Fruit fly (Drosophila melanogaster) Kc167 (cell line): ENCODE measurements around the gene CG43672.
"Not testable (repeated sequence)": the region's sequence is repeated elsewhere in the genome, so short reads cannot be mapped to it uniquely, and the experiment has no call there.

Experiments
- Myc ChIP-seq: fragments of >200 bp; optimal IDR thresholded peaks from 2 replicates; lab custom pipeline; 2017; ENCODE audit warnings: missing external identifiers
- Sin3A ChIP-seq: fragments of >200 bp; optimal IDR thresholded peaks from 2 replicates; lab custom pipeline; 2018; ENCODE audit warnings: missing external identifiers
- h ChIP-seq: fragments of >200 bp; optimal IDR thresholded peaks from 3 replicates; lab custom pipeline; 2018; ENCODE audit warnings: missing external identifiers
- insv ChIP-seq: fragments of >200 bp; optimal IDR thresholded peaks from 3 replicates; lab custom pipeline; 2018; ENCODE audit warnings: missing external identifiers
- psq ChIP-seq: fragments of >200 bp; optimal IDR thresholded peaks from 2 replicates; lab custom pipeline; 2017; ENCODE audit warnings: missing external identifiers
- ttk ChIP-seq: sonication (Bioruptor generic); optimal IDR thresholded peaks from 2 replicates; lab custom pipeline; 2017; ENCODE audit warnings: missing external identifiers

Gene CG43672

DNA sequence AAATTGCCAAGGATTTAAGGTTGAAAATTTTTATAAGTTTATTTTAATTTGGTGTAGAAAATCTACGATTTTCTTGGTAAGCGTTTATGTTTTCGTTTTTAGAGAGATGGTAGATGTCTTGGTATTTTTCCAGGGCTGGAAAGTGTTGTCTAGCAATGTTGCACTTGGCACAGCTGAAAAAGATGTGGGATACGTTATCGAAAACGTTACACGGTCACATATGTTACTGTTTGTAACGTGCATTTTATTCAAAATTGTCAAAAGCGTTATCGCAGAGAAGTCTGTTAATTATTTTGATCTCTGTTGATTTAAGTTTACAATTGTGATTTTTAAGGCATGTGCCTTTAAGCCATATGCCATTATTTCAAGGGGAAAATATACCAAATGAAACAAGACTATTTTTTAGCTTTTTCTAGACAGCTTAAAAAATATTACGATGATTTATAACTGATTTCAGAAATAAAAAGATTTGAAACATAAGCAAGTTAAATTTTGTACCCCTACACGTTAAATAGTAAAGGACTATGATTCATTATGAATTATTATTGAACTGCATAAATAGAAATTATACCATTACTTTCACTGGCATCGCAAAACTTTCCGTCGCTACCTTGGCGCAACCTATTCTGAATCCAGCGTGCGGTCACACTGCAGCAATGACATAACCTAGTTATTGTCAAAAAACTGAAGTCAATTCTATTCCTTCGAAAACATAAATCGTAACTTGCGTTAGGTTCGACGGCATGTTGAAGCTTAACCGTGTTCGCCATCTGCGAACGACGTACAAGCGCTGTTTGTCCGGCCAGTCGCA, 12.9 kb downstream of the CG43672 start, which contains the start of the genes Paf-AHalpha and mRpS30:
Gene Paf-AHalpha (minus strand): TSS at position 155 of the 811 bp plus-strand sequence.
Gene mRpS30 (plus strand): TSS at position 619 of the 811 bp plus-strand sequence.
- no peak for TF ChIP-seq Myc
- TF ChIP-seq ttk, result no peak
- no peak for TF ChIP-seq h (lab: Kevin White, UChicago)
- TF ChIP-seq Sin3A (lab: Kevin White, UChicago), result no peak
- no peak for TF ChIP-seq insv (lab: Kevin White, UChicago)
- TF ChIP-seq psq (lab: Kevin White, UChicago), result no peak

DNA sequence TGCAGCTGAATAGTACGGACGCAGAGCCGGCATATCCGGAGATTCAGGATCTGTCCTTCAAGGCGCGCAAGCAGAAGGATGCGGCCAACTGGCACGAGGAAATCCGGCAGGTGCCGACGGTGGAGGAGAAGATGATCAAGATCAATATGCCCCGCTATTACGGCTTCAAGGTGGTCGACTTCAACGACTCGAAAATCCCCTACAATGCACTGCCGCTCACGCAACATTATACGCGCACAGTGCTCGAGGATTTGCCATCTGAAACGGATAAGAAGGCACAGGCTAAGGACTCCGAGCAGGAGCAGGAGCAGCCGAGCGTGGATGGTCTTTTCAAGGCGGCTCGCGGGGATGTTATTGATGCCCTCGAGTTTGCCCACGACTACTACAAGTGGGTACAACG, 13.5 kb downstream of the CG43672 start:
- TF ChIP-seq Myc (no peak), psq (lab: Kevin White, UChicago) (no peak), h (lab: Kevin White, UChicago) (no peak), ttk (no peak), insv (lab: Kevin White, UChicago) (no peak), Sin3A (lab: Kevin White, UChicago) (no peak)

DNA sequence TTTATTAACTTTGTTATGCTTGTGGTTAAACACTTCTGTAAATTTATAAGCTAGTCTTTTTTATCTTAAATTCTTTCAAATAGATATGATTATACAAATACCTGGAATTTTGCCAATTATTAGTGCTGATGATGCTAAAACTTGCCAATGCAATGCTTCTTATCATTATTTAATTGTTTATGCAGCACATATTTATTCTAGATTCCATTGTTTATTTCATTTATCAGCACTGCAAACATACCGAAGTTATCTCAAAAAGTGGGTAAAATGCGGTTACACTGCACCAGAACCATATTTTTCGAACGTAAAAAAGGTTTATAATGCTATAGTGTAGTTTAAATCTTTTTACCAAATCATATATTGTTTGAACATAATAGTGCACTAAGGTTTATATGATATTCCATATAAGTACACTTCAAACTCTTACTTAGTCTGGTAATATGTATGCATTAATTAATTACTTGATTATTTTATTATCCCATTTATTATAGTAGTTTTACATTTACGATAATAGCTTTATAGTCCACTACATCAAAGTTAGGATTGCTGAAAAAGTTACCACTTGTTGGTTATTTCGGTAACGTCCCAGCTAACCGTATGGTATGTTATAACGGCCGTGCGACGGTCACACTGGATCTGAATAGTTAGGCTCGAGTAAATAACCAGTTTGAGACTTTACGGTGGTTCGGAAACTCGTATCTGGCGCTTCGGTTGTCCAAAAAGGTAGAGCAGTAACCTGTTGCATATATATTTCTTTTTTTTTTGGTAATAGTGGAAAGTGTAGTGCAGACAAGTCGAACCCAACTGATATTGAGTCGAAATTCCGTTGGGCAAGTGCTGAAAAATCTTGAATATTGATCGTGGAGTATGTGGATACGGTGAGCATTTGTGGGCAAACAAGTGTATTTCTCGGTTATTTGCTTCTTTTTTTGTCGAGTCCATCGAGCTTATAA, 15.7 kb downstream of the CG43672 start, which contains the start of gene Rhp:
Gene Rhp (plus strand): TSS at position 663 of the 953 bp plus-strand sequence.
- TF ChIP-seq insv (lab: Kevin White, UChicago) (no peak), Sin3A (lab: Kevin White, UChicago) (no peak), h (lab: Kevin White, UChicago) (no peak), Myc (no peak), ttk (no peak), psq (lab: Kevin White, UChicago) (no peak)

DNA sequence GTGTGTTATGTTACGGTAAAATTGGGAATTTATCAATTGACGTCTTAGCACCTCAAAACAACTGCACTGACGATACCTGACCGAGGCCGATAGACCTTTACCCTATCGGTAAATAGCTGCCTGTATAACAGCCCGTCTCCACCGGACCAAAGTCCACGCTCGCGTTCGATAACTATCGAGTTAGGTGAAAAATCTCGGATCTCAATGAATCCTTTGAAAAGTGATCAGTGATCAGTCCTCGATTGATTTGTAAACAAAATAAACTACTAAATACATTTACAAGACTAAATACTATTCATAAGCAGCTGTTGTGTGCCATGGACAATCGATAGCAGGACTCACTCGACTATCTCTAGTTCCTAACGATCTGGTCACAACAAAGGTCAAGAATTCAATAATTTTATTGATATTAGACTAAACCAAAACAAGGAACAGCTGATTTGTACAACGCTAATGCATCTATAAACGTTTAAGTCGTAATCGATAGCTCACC, 23.2 kb downstream of the CG43672 start, which contains the start of gene sordd1:
Gene sordd1 (minus strand): TSS at position 78 of the 493 bp plus-strand sequence.
- not testable (repeated sequence) for TF ChIP-seq Sin3A (lab: Kevin White, UChicago); ttk; Myc

DNA sequence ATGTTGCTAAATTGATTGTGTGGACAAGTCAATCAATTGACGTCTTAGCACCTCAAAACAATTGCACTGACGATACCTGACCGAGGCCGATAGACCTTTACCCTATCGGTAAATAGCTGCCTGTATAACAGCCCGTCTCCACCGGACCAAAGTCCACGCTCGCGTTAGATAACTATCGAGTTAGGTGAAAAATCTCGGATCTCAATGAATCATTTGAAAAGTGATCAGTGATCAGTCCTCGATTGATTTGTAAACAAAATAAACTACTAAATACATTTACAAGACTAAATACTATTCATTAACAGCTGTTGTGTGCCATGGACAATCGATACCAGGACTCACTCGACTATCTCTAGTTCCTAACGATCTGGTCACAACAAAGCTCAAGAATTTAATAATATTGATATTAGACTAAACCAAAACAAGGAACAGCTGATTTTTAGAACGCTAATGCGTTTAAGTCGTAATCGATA, 26.4 kb downstream of the CG43672 start, which contains the start of the genes sordd2 and CG15602:
Gene sordd2 (minus strand): TSS at position 78 of the 473 bp plus-strand sequence.
Gene CG15602 (plus strand): TSS at position 342 of the 473 bp plus-strand sequence.
- TF ChIP-seq psq (lab: Kevin White, UChicago); ttk; h (lab: Kevin White, UChicago): not testable (repeated sequence)

DNA sequence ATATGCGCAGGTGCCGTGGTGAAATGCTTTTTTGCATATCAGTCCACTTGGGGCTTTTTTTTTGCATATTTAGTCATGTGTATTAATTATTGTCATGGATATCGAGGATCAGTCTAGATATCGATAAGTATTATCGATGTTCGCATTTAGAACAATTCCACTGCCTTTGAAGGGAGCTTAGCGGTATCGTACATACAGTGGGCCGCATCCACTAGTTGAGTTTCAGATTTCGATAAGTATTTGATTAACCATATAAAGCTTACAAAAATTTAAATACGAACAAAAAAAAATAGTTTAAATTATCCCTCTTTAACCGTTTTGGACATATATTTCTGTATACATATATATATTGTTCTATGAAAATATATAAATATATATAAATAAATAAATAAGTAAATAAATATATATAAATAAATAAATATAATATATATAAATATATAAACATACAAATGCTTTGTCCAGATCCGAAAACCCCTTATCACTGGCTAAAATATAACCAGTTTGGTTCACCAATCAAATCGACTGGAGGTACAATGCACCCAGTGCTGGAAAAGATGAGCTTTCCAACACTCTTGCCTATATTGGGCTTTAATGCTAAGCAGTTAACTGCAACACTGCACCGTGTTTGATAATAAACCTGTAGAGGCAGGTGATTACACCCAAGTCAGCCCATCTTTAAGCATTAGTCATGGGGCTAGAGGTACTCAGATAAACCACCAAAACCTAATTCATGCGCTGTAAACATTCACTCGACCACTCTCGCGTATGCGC, 30.3 kb downstream of the CG43672 start:
- TF ChIP-seq h (lab: Kevin White, UChicago) (no peak), ttk (no peak), Sin3A (lab: Kevin White, UChicago) (no peak), Myc (no peak), psq (lab: Kevin White, UChicago) (no peak), insv (lab: Kevin White, UChicago) (no peak)

DNA sequence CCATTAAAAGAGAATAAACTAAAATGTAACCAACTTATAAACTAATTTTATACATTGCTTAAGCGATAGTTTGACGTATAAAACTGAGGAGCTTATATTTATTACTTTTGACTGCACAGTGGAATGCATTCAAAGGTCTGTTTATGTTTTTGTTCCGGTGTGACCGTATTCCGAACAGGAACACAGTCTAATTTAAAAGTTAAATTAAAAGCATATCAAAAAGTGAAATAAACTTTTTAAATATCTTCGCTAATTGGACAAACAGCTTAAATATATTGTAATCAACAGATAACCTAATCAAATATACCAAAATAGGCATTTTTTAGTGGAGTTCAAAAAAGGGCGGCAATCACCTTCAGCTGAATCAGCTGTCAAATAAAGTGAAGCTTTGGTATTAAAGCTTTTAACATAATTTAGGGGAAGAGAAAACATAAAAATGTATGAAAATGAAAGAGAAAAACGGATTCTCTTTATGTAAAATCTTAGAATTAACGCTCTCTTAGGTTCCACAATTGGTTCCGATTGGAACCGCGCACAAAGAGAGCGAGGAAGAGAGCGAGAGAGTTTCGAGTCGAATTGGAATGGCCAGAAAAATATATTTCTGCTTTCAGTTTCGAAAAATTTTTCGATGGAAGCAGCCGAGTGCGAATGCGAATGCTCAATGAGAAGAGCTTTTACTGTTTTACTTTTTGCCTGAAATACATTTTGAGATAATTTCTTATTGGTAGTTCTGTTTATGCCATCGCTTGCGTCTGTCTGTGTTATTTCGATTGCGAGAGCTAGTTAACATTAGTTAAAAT, 31.2 kb downstream of the CG43672 start, which contains the start of the genes PGRP-LE and sd:
Gene PGRP-LE (minus strand): TSS at position 117 of the 800 bp plus-strand sequence.
Gene sd (plus strand): TSS at position 607 of the 800 bp plus-strand sequence.
- TF ChIP-seq ttk, result no peak
- no peak for TF ChIP-seq Myc
- no peak for TF ChIP-seq insv (lab: Kevin White, UChicago)
- TF ChIP-seq psq (lab: Kevin White, UChicago), result no peak
- no peak for TF ChIP-seq Sin3A (lab: Kevin White, UChicago)
- TF ChIP-seq h (lab: Kevin White, UChicago), result no peak

dm6 chrX:15804790-15805189, 32.0 kb downstream of the CG43672 start:
- no peak for TF ChIP-seq insv (lab: Kevin White, UChicago)
- TF ChIP-seq Sin3A (lab: Kevin White, UChicago), result no peak
- no peak for TF ChIP-seq Myc
- TF ChIP-seq h (lab: Kevin White, UChicago), result no peak
- TF ChIP-seq ttk, result no peak
- no peak for TF ChIP-seq psq (lab: Kevin White, UChicago)

dm6 chrX:15805523-15805922, 32.8 kb downstream of the CG43672 start:
- TF ChIP-seq Myc (no peak), Sin3A (lab: Kevin White, UChicago) (no peak), ttk (no peak), h (lab: Kevin White, UChicago) (no peak), psq (lab: Kevin White, UChicago) (no peak), insv (lab: Kevin White, UChicago) (no peak)

DNA sequence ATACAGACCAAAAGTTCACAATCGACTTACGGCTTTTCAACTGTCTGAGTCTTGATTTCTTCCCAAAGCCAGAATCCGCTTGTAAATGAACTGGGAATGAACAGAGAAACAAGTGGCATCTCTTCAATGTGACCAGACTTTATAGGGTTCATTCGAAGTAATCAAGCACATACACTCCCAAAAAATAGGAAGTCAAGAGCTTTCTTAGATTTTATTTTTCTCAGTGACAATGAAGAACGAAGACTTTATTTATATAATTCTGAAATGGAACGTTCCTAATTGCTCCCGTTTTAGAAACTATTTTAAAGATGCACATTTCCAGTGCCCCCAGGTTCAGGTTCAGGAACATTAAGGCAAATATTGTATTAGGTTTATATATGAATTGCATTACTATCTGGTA, 35.2 kb downstream of the CG43672 start:
- TF ChIP-seq Sin3A (lab: Kevin White, UChicago) (no peak), h (lab: Kevin White, UChicago) (no peak), psq (lab: Kevin White, UChicago) (no peak), ttk (no peak)
